Fruit fly (Drosophila melanogaster) whole organism, embryonic: Measurements from ENCODE around the gene Sap130.

Experiments used
- ATbp ChIP-seq: fragments of 200-800 bp; sonication (Bioruptor generic); optimal IDR thresholded peaks from 2 replicates; lab custom pipeline; 2017; ENCODE audit warnings: missing biosample characterization, mild to moderate bottlenecking, missing genetic modification characterization, missing genetic modification reagents
- Antp ChIP-seq: fragments of 200-800 bp; sonication (Bioruptor generic); optimal IDR thresholded peaks from 3 replicates; lab custom pipeline; 2016; ENCODE audit warnings: missing biosample characterization, missing genetic modification characterization
- Atf-2 ChIP-seq: fragments of 200-800 bp; sonication (Bioruptor generic); optimal IDR thresholded peaks from 2 replicates; lab custom pipeline; 2016; ENCODE audit warnings: missing biosample characterization, missing genetic modification characterization
- Bteb2 ChIP-seq: fragments of 200-800 bp; sonication (Bioruptor generic); optimal IDR thresholded peaks from 2 replicates; lab custom pipeline; 2016; ENCODE audit warnings: missing biosample characterization, missing genetic modification characterization
- CG11504 ChIP-seq: fragments of 200-800 bp; sonication (Bioruptor generic); optimal IDR thresholded peaks from 3 replicates; lab custom pipeline; 2019; ENCODE audit warnings: missing biosample characterization, mild to moderate bottlenecking, missing genetic modification characterization, moderate library complexity
- CG12071 ChIP-seq: fragments of 200-800 bp; sonication (Bioruptor generic); optimal IDR thresholded peaks from 3 replicates; lab custom pipeline; 2018; ENCODE audit warnings: missing biosample characterization, mild to moderate bottlenecking, missing genetic modification characterization
- CG12236 ChIP-seq: fragments of 200-800 bp; sonication (Bioruptor generic); optimal IDR thresholded peaks from 2 replicates; lab custom pipeline; 2016; ENCODE audit warnings: missing biosample characterization, missing genetic modification characterization
- CG13296 ChIP-seq: fragments of 200-800 bp; sonication (Bioruptor generic); optimal IDR thresholded peaks from 3 replicates; lab custom pipeline; 2018; ENCODE audit warnings: missing biosample characterization, mild to moderate bottlenecking, missing genetic modification characterization
- CG14014 ChIP-seq: fragments of 200-800 bp; sonication (Bioruptor generic); IDR thresholded peaks from 2 replicates; pipeline ENCODE4 v1.3.6; 2022; ENCODE audit warnings: missing biosample characterization, missing genetic modification characterization
- CG14965 ChIP-seq: fragments of 200-800 bp; sonication (Bioruptor generic); optimal IDR thresholded peaks from 2 replicates; lab custom pipeline; 2016; ENCODE audit warnings: missing biosample characterization, missing genetic modification characterization, borderline replicate concordance
- CG17829 ChIP-seq: fragments of 200-800 bp; optimal IDR thresholded peaks from 2 replicates; lab custom pipeline; 2019; ENCODE audit warnings: missing biosample characterization, mild to moderate bottlenecking, missing genetic modification characterization, moderate library complexity
- CG1832 ChIP-seq: fragments of 200-800 bp; sonication (Bioruptor generic); optimal IDR thresholded peaks from 2 replicates; lab custom pipeline; 2017; ENCODE audit warnings: missing biosample characterization, mild to moderate bottlenecking, missing genetic modification characterization, inconsistent platforms
- CG30431 ChIP-seq: fragments of 200-800 bp; sonication (Bioruptor generic); optimal IDR thresholded peaks from 2 replicates; lab custom pipeline; 2017; ENCODE audit warnings: missing biosample characterization, missing genetic modification characterization
- CG3163 ChIP-seq: fragments of 200-800 bp; sonication (Bioruptor generic); optimal IDR thresholded peaks from 3 replicates; lab custom pipeline; 2016; ENCODE audit warnings: missing biosample characterization, missing genetic modification characterization
- CG34376 ChIP-seq: fragments of 200-800 bp; sonication (Bioruptor generic); optimal IDR thresholded peaks from 2 replicates; lab custom pipeline; 2018; ENCODE audit warnings: missing biosample characterization, mild to moderate bottlenecking, missing genetic modification characterization
- CG3847 ChIP-seq: fragments of 200-800 bp; sonication (Bioruptor generic); IDR thresholded peaks from 2 replicates; pipeline ENCODE4 v1.3.6; 2022; ENCODE audit warnings: missing biosample characterization, missing genetic modification characterization
- CG43689 ChIP-seq: fragments of 200-800 bp; sonication (Bioruptor generic); IDR thresholded peaks from 2 replicates; pipeline ENCODE4 v1.3.6; 2022; ENCODE audit warnings: missing biosample characterization, missing genetic modification characterization
- CG7271 ChIP-seq: fragments of 200-800 bp; sonication (Bioruptor generic); optimal IDR thresholded peaks from 2 replicates; lab custom pipeline; 2018; ENCODE audit warnings: missing biosample characterization, mild to moderate bottlenecking, missing genetic modification characterization, moderate library complexity
- CG7357 ChIP-seq: fragments of 200-800 bp; sonication (Bioruptor generic); IDR thresholded peaks from 3 replicates; pipeline ENCODE4 v1.3.6; 2022; ENCODE audit warnings: missing biosample characterization, missing genetic modification characterization
- CG7928 ChIP-seq: fragments of 200-800 bp; sonication (Bioruptor generic); optimal IDR thresholded peaks from 2 replicates; lab custom pipeline; 2017; ENCODE audit warnings: missing biosample characterization, mild to moderate bottlenecking, missing genetic modification characterization
- CG8388 ChIP-seq: fragments of 200-800 bp; sonication (Bioruptor generic); optimal IDR thresholded peaks from 2 replicates; lab custom pipeline; 2019; ENCODE audit warnings: missing biosample characterization, mild to moderate bottlenecking, missing genetic modification characterization, moderate library complexity
- CG8765 ChIP-seq: fragments of 200-800 bp; sonication (Bioruptor generic); IDR thresholded peaks from 2 replicates; pipeline ENCODE4 v1.3.6; 2022; ENCODE audit warnings: missing biosample characterization, missing genetic modification characterization
- Dip3 ChIP-seq: fragments of 200-800 bp; sonication (Bioruptor generic); optimal IDR thresholded peaks from 3 replicates; lab custom pipeline; 2016; ENCODE audit warnings: missing biosample characterization, missing genetic modification characterization
- HmgZ ChIP-seq: fragments of 200-800 bp; sonication (Bioruptor generic); optimal IDR thresholded peaks from 2 replicates; lab custom pipeline; 2018; ENCODE audit warnings: missing biosample characterization, mild to moderate bottlenecking, missing genetic modification characterization
- Hmr ChIP-seq: fragments of 200-800 bp; sonication (Bioruptor generic); optimal IDR thresholded peaks from 3 replicates; lab custom pipeline; 2017; ENCODE audit warnings: mild to moderate bottlenecking, missing biosample characterization, missing genetic modification reagents, missing genetic modification characterization
- Hr3 ChIP-seq: fragments of 200-800 bp; sonication (Bioruptor generic); optimal IDR thresholded peaks from 3 replicates; lab custom pipeline; 2016; ENCODE audit warnings: missing biosample characterization, missing genetic modification characterization
- MBD-R2 ChIP-seq: fragments of 200-800 bp; sonication (Bioruptor generic); IDR thresholded peaks from 2 replicates; pipeline ENCODE4 v1.3.6; 2022; ENCODE audit warnings: missing biosample characterization, missing genetic modification characterization
- Side ChIP-seq: fragments of 200-800 bp; sonication (Bioruptor generic); optimal IDR thresholded peaks from 2 replicates; lab custom pipeline; 2016; ENCODE audit warnings: missing biosample characterization, missing genetic modification characterization
- Sox100B ChIP-seq: fragments of 200-800 bp; sonication (Bioruptor generic); optimal IDR thresholded peaks from 3 replicates; lab custom pipeline; 2018; ENCODE audit warnings: missing biosample characterization, mild to moderate bottlenecking, missing genetic modification characterization
- ara ChIP-seq: fragments of 200-800 bp; sonication (Bioruptor generic); IDR thresholded peaks from 2 replicates; pipeline ENCODE4 v1.3.6; 2022; ENCODE audit warnings: missing biosample characterization, missing genetic modification characterization
- cad ChIP-seq: fragments of >200 bp; optimal IDR thresholded peaks from 2 replicates; lab custom pipeline; 2017; ENCODE audit warnings: missing biosample characterization, missing genetic modification characterization
- cas ChIP-seq: fragments of 200-800 bp; sonication (Bioruptor generic); IDR thresholded peaks from 2 replicates; pipeline ENCODE4 v1.3.6; 2022; ENCODE audit warnings: missing biosample characterization, missing genetic modification characterization
- crol ChIP-seq: fragments of 200-800 bp; sonication (Bioruptor generic); IDR thresholded peaks from 2 replicates; pipeline ENCODE4 v1.3.6; 2022; ENCODE audit warnings: missing biosample characterization, missing genetic modification characterization
- dati ChIP-seq: fragments of 200-800 bp; sonication (Bioruptor generic); IDR thresholded peaks from 2 replicates; pipeline ENCODE4 v1.3.6; 2022; ENCODE audit warnings: missing biosample characterization, missing genetic modification characterization
- dpn ChIP-seq, 2 experiments: fragments of 200-800 bp; sonication (Bioruptor generic); optimal IDR thresholded peaks; 3 replicates each; lab custom pipeline; 2016; ENCODE audit warnings: missing biosample characterization in 2 of 2, missing genetic modification characterization in 2 of 2
- fd102C ChIP-seq: fragments of 200-800 bp; sonication (Bioruptor generic); optimal IDR thresholded peaks from 2 replicates; lab custom pipeline; 2018; ENCODE audit warnings: missing biosample characterization, mild to moderate bottlenecking, missing genetic modification characterization, moderate library complexity
- ftz-f1 ChIP-seq: fragments of 200-800 bp; sonication (Bioruptor generic); optimal IDR thresholded peaks from 2 replicates; lab custom pipeline; 2016; ENCODE audit warnings: missing biosample characterization, missing genetic modification characterization
- fu2 ChIP-seq: fragments of 200-800 bp; sonication (Bioruptor generic); optimal IDR thresholded peaks from 2 replicates; lab custom pipeline; 2016; ENCODE audit warnings: missing biosample characterization, missing genetic modification characterization
- grn ChIP-seq: fragments of 200-800 bp; sonication (Bioruptor generic); optimal IDR thresholded peaks from 3 replicates; lab custom pipeline; 2017; ENCODE audit warnings: missing biosample characterization, missing genetic modification characterization
- knrl ChIP-seq: fragments of 200-800 bp; sonication (Bioruptor generic); IDR thresholded peaks from 3 replicates; pipeline ENCODE4 v1.3.6; 2022; ENCODE audit warnings: missing biosample characterization, missing genetic modification characterization; ENCODE audit not compliant: partially characterized antibody
- mld ChIP-seq: fragments of 200-800 bp; sonication (Bioruptor generic); IDR thresholded peaks from 3 replicates; pipeline ENCODE4 v1.3.6; 2022; ENCODE audit warnings: missing biosample characterization, missing genetic modification characterization; ENCODE audit not compliant: partially characterized antibody
- nom ChIP-seq: fragments of 200-800 bp; sonication (Bioruptor generic); optimal IDR thresholded peaks from 2 replicates; lab custom pipeline; 2017; ENCODE audit warnings: missing biosample characterization, missing genetic modification characterization, mild to moderate bottlenecking, moderate library complexity, missing genetic modification reagents
- oc ChIP-seq: fragments of 200-800 bp; sonication (Bioruptor generic); optimal IDR thresholded peaks from 2 replicates; lab custom pipeline; 2018; ENCODE audit warnings: missing biosample characterization, mild to moderate bottlenecking, missing genetic modification characterization, moderate library complexity
- pfk ChIP-seq: fragments of 200-800 bp; sonication (Bioruptor generic); optimal IDR thresholded peaks from 2 replicates; lab custom pipeline; 2018; ENCODE audit warnings: missing biosample characterization, mild to moderate bottlenecking, missing genetic modification characterization, moderate library complexity
- psq ChIP-seq: fragments of 200-800 bp; sonication (Bioruptor generic); optimal IDR thresholded peaks from 2 replicates; lab custom pipeline; 2017; ENCODE audit warnings: missing biosample characterization, missing genetic modification characterization
- pzg ChIP-seq: fragments of 200-800 bp; sonication (Bioruptor generic); optimal IDR thresholded peaks from 3 replicates; lab custom pipeline; 2018; ENCODE audit warnings: missing biosample characterization, mild to moderate bottlenecking, missing genetic modification characterization, moderate library complexity
- sna ChIP-seq: fragments of 200-800 bp; sonication (Bioruptor generic); IDR thresholded peaks from 2 replicates; pipeline ENCODE4 v1.3.6; 2022; ENCODE audit warnings: missing biosample characterization, missing genetic modification characterization; ENCODE audit not compliant: partially characterized antibody
- sr ChIP-seq: fragments of 200-800 bp; sonication (Bioruptor generic); IDR thresholded peaks from 3 replicates; pipeline ENCODE4 v1.3.6; 2022; ENCODE audit warnings: missing biosample characterization, missing genetic modification characterization
- trh ChIP-seq: fragments of 200-800 bp; sonication (Bioruptor generic); optimal IDR thresholded peaks from 2 replicates; lab custom pipeline; 2016; ENCODE audit warnings: missing biosample characterization, missing genetic modification characterization
- wor ChIP-seq: fragments of 200-800 bp; sonication (Bioruptor generic); IDR thresholded peaks from 2 replicates; pipeline ENCODE4 v1.3.6; 2022; ENCODE audit warnings: missing biosample characterization, missing genetic modification characterization

Gene Sap130

dm6 chr3L:12806290-12806743, 615 bp downstream of the Sap130 start (continued):
- TF ChIP-seq CG12071 (GFP tag; lab: Kevin White, UChicago) = no peak
- peak; percentile 51; the same call in 1 of the 2 replicates for TF ChIP-seq CG14014 (GFP tag; lab: Robert Waterston, UW)
- no peak for TF ChIP-seq CG30431 (GFP tag; lab: Kevin White, UChicago)
- no peak for TF ChIP-seq CG1832
- no peak for TF ChIP-seq cad
- TF ChIP-seq CG17829 (tag; lab: Kevin White, UChicago) = peak; percentile 81
- peak; percentile 42 for TF ChIP-seq CG8388 (GFP tag; lab: Kevin White, UChicago)
- TF ChIP-seq CG34376 (GFP tag; lab: Kevin White, UChicago) = peak; percentile 72
- no peak for TF ChIP-seq Atf-2 (GFP tag; lab: Kevin White, UChicago)
- peak; percentile 66 for TF ChIP-seq ATbp (GFP tag; lab: Kevin White, UChicago)
- TF ChIP-seq mld (GFP tag; lab: Robert Waterston, UW) = no peak
- no peak for TF ChIP-seq CG12236 (GFP tag; lab: Kevin White, UChicago)
- TF ChIP-seq CG7357 = no peak
- no peak for TF ChIP-seq CG7271 (tag; lab: Kevin White, UChicago)
- TF ChIP-seq dati = no peak
- TF ChIP-seq CG3163 = no peak
- no peak for TF ChIP-seq Side (GFP tag; lab: Kevin White, UChicago)
- no peak for TF ChIP-seq wor (GFP tag; lab: Robert Waterston, UW)
- TF ChIP-seq oc = peak; percentile 64
- TF ChIP-seq Hr3 (GFP tag; lab: Kevin White, UChicago) = peak; percentile 45
- peak; percentile 77; the same call in 1 of the 2 replicates for TF ChIP-seq crol
- no peak for TF ChIP-seq Bteb2 (GFP tag; lab: Kevin White, UChicago)
- TF ChIP-seq trh (GFP tag; lab: Kevin White, UChicago) = no peak
- peak; percentile 99 for TF ChIP-seq psq (GFP tag; lab: Kevin White, UChicago)
- TF ChIP-seq Hmr (GFP tag; lab: Kevin White, UChicago) = no peak
- TF ChIP-seq knrl (GFP tag; lab: Robert Waterston, UW) = no peak
- TF ChIP-seq fu2 (GFP tag; lab: Kevin White, UChicago) = no peak
- no peak for TF ChIP-seq CG43689
- TF ChIP-seq, all 482 proteins: peak for 176

dm6 chr3L:12808421-12808820, 2.7 kb downstream of the Sap130 start, which contains the start of gene CG32110:
TSS of gene CG32110 (plus strand) at chr3L:12808721.
- TF ChIP-seq pzg (GFP tag; lab: Kevin White, UChicago) = no peak
- TF ChIP-seq pfk (GFP tag; lab: Kevin White, UChicago) = no peak
- TF ChIP-seq HmgZ (tag; lab: Kevin White, UChicago) = no peak

dm6 chr3L:12813907-12814306, 8.2 kb downstream of the Sap130 start, which contains the start of the genes Sf3a2 and CG42588:
TSS of gene Sf3a2 (minus strand) at chr3L:12814019.
TSS of gene CG42588 (plus strand) at chr3L:12814254.
- TF ChIP-seq sna (GFP tag; lab: Robert Waterston, UW) (peak; percentile 83), CG11504 (no peak), dpn (GFP tag; optimal IDR thresholded peaks at IDR 0.05; lab: Kevin White, UChicago) (peak; percentile 46 to 77), ara (GFP tag; lab: Robert Waterston, UW) (peak; percentile 63), CG14014 (GFP tag; lab: Robert Waterston, UW) (peak; percentile 56), Sox100B (no peak), nom (GFP tag; lab: Kevin White, UChicago) (no peak), Antp (GFP tag; lab: Kevin White, UChicago) (no peak), CG7928 (GFP tag; lab: Kevin White, UChicago) (no peak), CG8765 (GFP tag; lab: Robert Waterston, UW) (no peak), fd102C (GFP tag; lab: Kevin White, UChicago) (no peak), grn (GFP tag; lab: Kevin White, UChicago) (no peak), CG12071 (GFP tag; lab: Kevin White, UChicago) (no peak), ftz-f1 (GFP tag; lab: Kevin White, UChicago) (peak; percentile 10), CG13296 (GFP tag; lab: Kevin White, UChicago) (peak; percentile 32), sr (GFP tag; lab: Robert Waterston, UW) (no peak), CG14965 (GFP tag; lab: Kevin White, UChicago) (no peak), MBD-R2 (GFP tag; lab: Robert Waterston, UW) (peak; percentile 90), Dip3 (GFP tag; lab: Kevin White, UChicago) (peak; percentile 9), cas (GFP tag; lab: Robert Waterston, UW) (peak; percentile 40; the same call in 1 of the 2 replicates), CG3847 (GFP tag; lab: Robert Waterston, UW) (peak; percentile 83)
